Worm (Caenorhabditis elegans): Measurements from ENCODE around the gene znfx-1.

DNA sequence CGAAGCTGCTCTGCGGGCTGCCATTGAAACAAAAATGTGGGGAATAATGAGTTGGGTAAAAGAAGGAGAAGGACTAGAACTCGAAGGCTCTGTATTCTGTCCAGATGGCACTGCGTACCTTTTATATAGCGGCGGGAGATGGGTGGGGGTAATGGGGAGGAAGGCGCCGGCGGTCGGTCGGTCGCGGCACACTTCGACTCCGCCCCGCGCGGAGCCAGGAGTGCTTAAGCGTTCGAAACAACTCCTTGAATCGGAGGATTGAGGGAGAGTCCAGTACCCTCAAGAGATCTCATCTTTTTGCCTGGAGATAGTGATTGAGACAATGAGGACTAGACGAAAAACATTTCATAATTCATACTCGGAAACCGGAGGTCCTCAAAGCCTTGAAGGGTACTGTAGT lies 13.7 kb downstream of the znfx-1 start, which contains the start of gene abu-14:
- TF ChIP-seq lin-38 (GFP tag; IDR thresholded peaks at IDR 0.05) (no peak), aly-2 (tag; optimal IDR thresholded peaks at IDR 0.05) (no peak), dve-1 (tag; optimal IDR thresholded peaks at IDR 0.05; ENCODE audit: insufficient read depth) (no peak), saeg-2 (GFP tag; IDR thresholded peaks at IDR 0.05) (no peak), mep-1 (tag; optimal IDR thresholded peaks at IDR 0.05) (no peak), ama-1 (optimal IDR thresholded peaks at IDR 0.05) (no peak)

Measured in whole organism, L4 larva.